Worm (Caenorhabditis elegans) whole organism, late embryonic: Measurements from ENCODE around the gene lir-2.
A peak's percentile ranks its signal among the peaks of the same experiment; 100 is the strongest.

Experiments used
- C08G9.2 ChIP-seq: sonication (generic microtip); optimal IDR thresholded peaks from 2 replicates; lab custom pipeline; 2016; ENCODE audit warnings: mild to moderate bottlenecking, missing genetic modification characterization, moderate library complexity, missing compliant biosample characterization
- T23F11.4 ChIP-seq: fragments of 200-800 bp; sonication (Bioruptor generic); optimal IDR thresholded peaks from 2 replicates; lab custom pipeline; 2018; ENCODE audit warnings: mild to moderate bottlenecking, missing genetic modification characterization, missing compliant biosample characterization
- Y22D7AL.16 ChIP-seq: sonication (generic microtip); optimal IDR thresholded peaks from 2 replicates; lab custom pipeline; 2016; ENCODE audit warnings: missing genetic modification characterization, missing compliant biosample characterization
- ama-1 ChIP-seq: fragments of 150-350 bp; optimal IDR thresholded peaks from 2 replicates; lab custom pipeline; 2014
- ceh-14 ChIP-seq: sonication (generic microtip); optimal IDR thresholded peaks from 2 replicates; lab custom pipeline; 2016; ENCODE audit warnings: missing genotype, missing genetic modification characterization, missing compliant biosample characterization
- ceh-18 ChIP-seq: sonication (generic microtip); optimal IDR thresholded peaks from 2 replicates; lab custom pipeline; 2016; ENCODE audit warnings: missing genetic modification characterization, missing compliant biosample characterization
- ceh-19 ChIP-seq: fragments of 200-800 bp; sonication (Bioruptor generic); optimal IDR thresholded peaks from 2 replicates; lab custom pipeline; 2018; ENCODE audit warnings: mild to moderate bottlenecking, missing genetic modification characterization, missing compliant biosample characterization
- ceh-2 ChIP-seq: sonication (generic microtip); optimal IDR thresholded peaks from 2 replicates; lab custom pipeline; 2016; ENCODE audit warnings: missing genotype, missing genetic modification characterization, missing compliant biosample characterization
- ceh-22 ChIP-seq: sonication (generic microtip); optimal IDR thresholded peaks from 2 replicates; lab custom pipeline; 2017; ENCODE audit warnings: missing biosample characterization, missing genetic modification characterization
- ceh-24 ChIP-seq: sonication (generic microtip); optimal IDR thresholded peaks from 2 replicates; lab custom pipeline; 2016; ENCODE audit warnings: mild to moderate bottlenecking, missing genetic modification characterization, missing compliant biosample characterization
- ceh-30 ChIP-seq: fragments of 150-350 bp; optimal IDR thresholded peaks from 2 replicates; lab custom pipeline; 2014; ENCODE audit warnings: missing biosample characterization, missing genetic modification characterization
- ceh-31 ChIP-seq: sonication (generic microtip); optimal IDR thresholded peaks from 2 replicates; lab custom pipeline; 2016; ENCODE audit warnings: missing genetic modification characterization, missing compliant biosample characterization
- ceh-34 ChIP-seq: sonication (generic microtip); optimal IDR thresholded peaks from 2 replicates; lab custom pipeline; 2016; ENCODE audit warnings: mild to moderate bottlenecking, missing genetic modification characterization, missing compliant biosample characterization
- ceh-45 ChIP-seq: fragments of 200-800 bp; sonication (Bioruptor generic); IDR thresholded peaks from 2 replicates; pipeline ENCODE4 v1.3.6; 2022; ENCODE audit warnings: missing genetic modification reagents, missing genetic modification characterization, missing compliant biosample characterization
- ceh-48 ChIP-seq: sonication (generic microtip); optimal IDR thresholded peaks from 2 replicates; lab custom pipeline; 2016; ENCODE audit warnings: missing genetic modification characterization, inconsistent platforms, missing compliant biosample characterization
- ceh-6 ChIP-seq: fragments of 200-800 bp; sonication (Bioruptor generic); optimal IDR thresholded peaks from 2 replicates; lab custom pipeline; 2018; ENCODE audit warnings: mild to moderate bottlenecking, missing genetic modification characterization, missing compliant biosample characterization
- ceh-9 ChIP-seq: sonication (generic microtip); optimal IDR thresholded peaks from 2 replicates; lab custom pipeline; 2016; ENCODE audit warnings: mild to moderate bottlenecking, missing genetic modification characterization, inconsistent platforms, missing compliant biosample characterization
- che-1 ChIP-seq: sonication (generic microtip); optimal IDR thresholded peaks from 2 replicates; lab custom pipeline; 2016; ENCODE audit warnings: mild to moderate bottlenecking, missing genetic modification characterization, missing compliant biosample characterization
- dmd-4 ChIP-seq: sonication (generic microtip); optimal IDR thresholded peaks from 2 replicates; lab custom pipeline; 2016; ENCODE audit warnings: borderline replicate concordance, missing genetic modification characterization, missing compliant biosample characterization
- dve-1 ChIP-seq: sonication (generic microtip); optimal IDR thresholded peaks from 2 replicates; lab custom pipeline; 2017; ENCODE audit warnings: antibody characterized with exemption, mild to moderate bottlenecking, missing genetic modification characterization, missing compliant biosample characterization
- elt-2 ChIP-seq: sonication (generic microtip); optimal IDR thresholded peaks from 2 replicates; lab custom pipeline; 2016; ENCODE audit warnings: missing genetic modification reagents, missing genetic modification characterization, missing compliant biosample characterization
- ets-4 ChIP-seq: sonication (generic microtip); optimal IDR thresholded peaks from 2 replicates; lab custom pipeline; 2016; ENCODE audit warnings: missing genetic modification characterization, missing compliant biosample characterization
- eyg-1 ChIP-seq: sonication (generic microtip); optimal IDR thresholded peaks from 2 replicates; lab custom pipeline; 2016; ENCODE audit warnings: missing genotype, missing genetic modification characterization, missing compliant biosample characterization
- fkh-10 ChIP-seq: fragments of 150-350 bp; optimal IDR thresholded peaks from 2 replicates; lab custom pipeline; 2014; ENCODE audit warnings: missing biosample characterization, missing genetic modification reagents, missing genetic modification characterization
- fkh-6 ChIP-seq: sonication (generic microtip); optimal IDR thresholded peaks from 2 replicates; lab custom pipeline; 2016; ENCODE audit warnings: missing genetic modification characterization, missing compliant biosample characterization
- gmeb-2 ChIP-seq: sonication (generic microtip); optimal IDR thresholded peaks from 2 replicates; lab custom pipeline; 2016; ENCODE audit warnings: missing genetic modification characterization, inconsistent platforms, missing compliant biosample characterization
- hlh-15 ChIP-seq: sonication (generic microtip); optimal IDR thresholded peaks from 2 replicates; lab custom pipeline; 2016; ENCODE audit warnings: missing genetic modification characterization, missing compliant biosample characterization
- hlh-30 ChIP-seq: sonication (generic microtip); optimal IDR thresholded peaks from 2 replicates; lab custom pipeline; 2017; ENCODE audit warnings: antibody characterized with exemption, missing genetic modification characterization, missing compliant biosample characterization; ENCODE audit not compliant: insufficient read depth
- hlh-6 ChIP-seq: sonication (generic microtip); optimal IDR thresholded peaks from 2 replicates; lab custom pipeline; 2016; ENCODE audit warnings: missing genotype, missing genetic modification characterization, missing compliant biosample characterization
- hlh-8 ChIP-seq: sonication (generic microtip); optimal IDR thresholded peaks from 2 replicates; lab custom pipeline; 2016; ENCODE audit warnings: missing genotype, missing genetic modification characterization, missing compliant biosample characterization
- lin-11 ChIP-seq: fragments of 200-800 bp; sonication (Bioruptor generic); optimal IDR thresholded peaks from 2 replicates; lab custom pipeline; 2018; ENCODE audit warnings: mild to moderate bottlenecking, missing genetic modification characterization, missing compliant biosample characterization
- mec-3 ChIP-seq: sonication (generic microtip); optimal IDR thresholded peaks from 2 replicates; lab custom pipeline; 2016; ENCODE audit warnings: borderline replicate concordance, missing genetic modification characterization, missing compliant biosample characterization
- nfya-1 ChIP-seq: sonication (generic microtip); optimal IDR thresholded peaks from 2 replicates; lab custom pipeline; 2017; ENCODE audit warnings: missing genetic modification characterization, mild to moderate bottlenecking, missing compliant biosample characterization, antibody characterized with exemption, moderate library complexity
- nhr-11 ChIP-seq: fragments of 150-350 bp; optimal IDR thresholded peaks from 2 replicates; lab custom pipeline; 2014; ENCODE audit warnings: missing biosample characterization, missing genetic modification characterization
- odd-2 ChIP-seq: sonication (generic microtip); optimal IDR thresholded peaks from 2 replicates; lab custom pipeline; 2017; ENCODE audit warnings: antibody characterized with exemption, mild to moderate bottlenecking, missing genetic modification characterization, missing compliant biosample characterization
- pat-9 ChIP-seq: fragments of 200-800 bp; sonication (Bioruptor generic); optimal IDR thresholded peaks from 2 replicates; lab custom pipeline; 2018; ENCODE audit warnings: mild to moderate bottlenecking, missing genetic modification characterization, moderate library complexity, missing compliant biosample characterization
- pax-1 ChIP-seq: fragments of 150-350 bp; optimal IDR thresholded peaks from 2 replicates; lab custom pipeline; 2014; ENCODE audit warnings: missing biosample characterization, missing genetic modification characterization
- pha-2 ChIP-seq: sonication (generic microtip); optimal IDR thresholded peaks from 2 replicates; lab custom pipeline; 2017; ENCODE audit warnings: mild to moderate bottlenecking, missing genetic modification characterization, missing compliant biosample characterization
- pha-4 ChIP-seq: fragments of 150-350 bp; optimal IDR thresholded peaks from 2 replicates; lab custom pipeline; 2018; ENCODE audit warnings: missing biosample characterization, missing genetic modification reagents, missing genetic modification characterization
- pros-1 ChIP-seq: fragments of 150-350 bp; optimal IDR thresholded peaks from 2 replicates; lab custom pipeline; 2014; ENCODE audit warnings: missing biosample characterization, missing genetic modification reagents, missing genetic modification characterization
- rnt-1 ChIP-seq: sonication (generic microtip); optimal IDR thresholded peaks from 2 replicates; lab custom pipeline; 2016; ENCODE audit warnings: missing genetic modification characterization, missing compliant biosample characterization
- sdc-2 ChIP-seq: sonication (generic microtip); optimal IDR thresholded peaks from 2 replicates; lab custom pipeline; 2016; ENCODE audit warnings: missing genotype, missing genetic modification characterization, missing compliant biosample characterization
- tbx-7 ChIP-seq: sonication (generic microtip); optimal IDR thresholded peaks from 2 replicates; lab custom pipeline; 2016; ENCODE audit warnings: missing genotype, missing genetic modification characterization, missing compliant biosample characterization
- ttx-3 ChIP-seq: sonication (generic microtip); optimal IDR thresholded peaks from 2 replicates; lab custom pipeline; 2016; ENCODE audit warnings: missing genetic modification reagents, missing genetic modification characterization, missing compliant biosample characterization
- unc-42 ChIP-seq: sonication (generic microtip); optimal IDR thresholded peaks from 2 replicates; lab custom pipeline; 2016; ENCODE audit warnings: missing genotype, missing genetic modification characterization, missing compliant biosample characterization
- zip-5 ChIP-seq: sonication (generic microtip); optimal IDR thresholded peaks from 2 replicates; lab custom pipeline; 2016; ENCODE audit warnings: missing genetic modification characterization, missing compliant biosample characterization
- ztf-16 ChIP-seq: sonication (generic microtip); optimal IDR thresholded peaks from 2 replicates; lab custom pipeline; 2017; ENCODE audit warnings: missing genetic modification characterization, missing compliant biosample characterization

Gene lir-2

DNA sequence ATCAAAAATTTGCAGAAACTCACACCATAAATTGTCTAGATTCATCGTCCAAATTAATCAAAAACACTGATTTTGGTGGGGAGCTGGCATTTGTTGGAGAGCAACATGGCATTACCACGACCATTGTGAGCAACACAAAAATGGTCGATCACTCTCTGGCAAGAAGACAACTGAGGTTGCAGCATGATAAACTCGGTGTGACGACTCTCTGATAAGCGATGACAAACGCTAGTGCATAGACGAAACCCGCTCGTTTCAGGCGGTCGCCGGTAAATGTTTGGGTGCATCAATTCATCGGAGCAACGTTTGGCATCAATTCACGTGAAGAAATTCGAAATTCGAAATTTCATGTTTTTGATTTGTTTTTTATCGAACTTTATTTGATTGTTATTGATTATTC lies 28.0 kb upstream of the lir-2 start:
- TF ChIP-seq gmeb-2 (tag; lab: Kevin White, UChicago) (no peak), elt-2 (tag; lab: Kevin White, UChicago) (peak; percentile 28)
- TF ChIP-seq, all 69 proteins: peak for 1

DNA sequence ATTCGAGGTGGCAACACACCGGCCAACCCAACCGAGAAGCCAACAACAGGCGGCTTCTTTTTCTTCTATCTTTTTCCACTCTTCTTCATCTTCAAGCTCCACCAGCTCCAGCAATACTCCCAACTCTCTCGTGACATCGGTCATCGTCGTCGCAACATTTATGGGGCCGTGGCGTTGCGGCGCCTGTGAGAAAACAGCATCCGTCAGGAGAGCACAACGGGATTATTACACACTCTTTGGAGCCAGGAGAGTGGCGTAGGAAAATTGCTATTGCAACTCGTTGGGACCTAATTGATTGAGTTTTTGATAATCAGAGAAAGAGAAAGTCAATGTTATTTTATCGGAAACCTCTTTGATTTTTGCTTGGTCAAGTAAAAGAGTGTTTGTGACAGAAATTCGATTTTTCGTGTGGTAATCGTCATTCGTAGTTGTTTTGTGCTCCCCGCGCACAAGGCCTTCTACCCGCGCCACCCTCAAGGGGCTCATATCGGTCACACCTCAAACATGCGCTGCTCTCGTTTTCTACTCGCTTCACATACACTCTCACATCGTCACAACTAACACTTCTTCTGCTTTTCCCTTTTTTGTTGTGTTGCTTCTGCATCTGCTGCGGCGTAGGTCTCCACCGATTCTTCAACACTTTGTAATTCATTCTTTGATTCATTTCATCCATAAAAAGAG lies 26.8 kb upstream of the lir-2 start:
- TF ChIP-seq unc-42 (tag; lab: Kevin White, UChicago), result peak; percentile 9
- TF ChIP-seq ama-1 (lab: Kevin White, UChicago), result no peak
- peak; percentile 1 for TF ChIP-seq pat-9 (tag; lab: Kevin White, UChicago)
- TF ChIP-seq ceh-30, result no peak
- peak; percentile 72 for TF ChIP-seq ceh-18 (tag; lab: Kevin White, UChicago)

DNA sequence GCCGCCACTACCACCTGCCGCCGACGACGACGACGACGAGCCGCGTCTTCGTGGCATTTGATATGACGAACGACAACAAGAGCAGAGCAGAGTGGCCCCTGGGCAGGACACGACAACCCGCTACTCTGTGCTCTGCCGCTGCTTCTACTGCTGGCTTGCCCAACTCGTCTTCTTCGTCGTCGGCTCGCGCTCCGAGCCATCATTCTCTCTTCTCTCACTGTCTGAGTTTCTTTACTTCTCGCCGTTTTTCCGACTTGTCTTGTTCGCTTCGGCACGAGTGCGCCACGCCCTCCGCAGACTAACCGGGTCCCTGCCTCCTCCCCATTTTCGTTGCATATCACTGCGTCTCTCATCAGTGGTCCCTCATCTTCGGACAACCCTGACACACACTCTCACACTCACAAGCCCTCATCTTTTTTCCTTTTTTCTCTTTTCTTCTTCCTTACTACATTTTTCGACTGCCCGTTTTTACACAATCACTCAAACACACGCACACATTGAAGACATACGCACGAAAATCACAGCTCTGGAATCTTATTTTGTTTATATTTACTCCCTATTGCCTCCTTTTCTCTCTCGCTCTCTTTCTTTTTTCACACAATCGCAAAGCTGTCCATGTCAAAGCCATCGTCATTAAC lies 24.9 kb upstream of the lir-2 start:
- no peak for TF ChIP-seq fkh-10
- TF ChIP-seq ceh-9, result no peak
- no peak for TF ChIP-seq nhr-11
- TF ChIP-seq odd-2 (tag; lab: Kevin White, UChicago), result no peak
- no peak for TF ChIP-seq ceh-2
- peak; percentile 79 for TF ChIP-seq unc-42 (tag; lab: Kevin White, UChicago)
- no peak for TF ChIP-seq Y22D7AL.16 (tag; lab: Kevin White, UChicago)
- no peak for TF ChIP-seq ceh-24
- no peak for TF ChIP-seq ets-4 (tag; lab: Kevin White, UChicago)
- no peak for TF ChIP-seq fkh-6
- TF ChIP-seq hlh-8, result peak; percentile 39
- TF ChIP-seq ceh-45, result no peak
- TF ChIP-seq che-1, result no peak
- no peak for TF ChIP-seq gmeb-2 (tag; lab: Kevin White, UChicago)
- TF ChIP-seq tbx-7 (tag; lab: Kevin White, UChicago), result no peak
- TF ChIP-seq hlh-15 (tag; lab: Kevin White, UChicago), result no peak
- no peak for TF ChIP-seq T23F11.4
- no peak for TF ChIP-seq ceh-6
- TF ChIP-seq dmd-4, result no peak
- no peak for TF ChIP-seq eyg-1 (tag; lab: Kevin White, UChicago)
- peak; percentile 10 for TF ChIP-seq ceh-19
- TF ChIP-seq mec-3 (tag; lab: Kevin White, UChicago), result no peak
- no peak for TF ChIP-seq ttx-3 (tag; lab: Kevin White, UChicago)
- TF ChIP-seq ceh-31 (tag; lab: Kevin White, UChicago), result peak; percentile 68
- TF ChIP-seq ceh-34 (tag; lab: Kevin White, UChicago), result peak; percentile 74
- no peak for TF ChIP-seq zip-5 (tag; lab: Kevin White, UChicago)
- TF ChIP-seq pha-2 (tag; lab: Kevin White, UChicago), result no peak
- peak; percentile 67 for TF ChIP-seq rnt-1 (tag; lab: Kevin White, UChicago)
- TF ChIP-seq nfya-1 (tag; lab: Kevin White, UChicago), result peak; percentile 67
- no peak for TF ChIP-seq pax-1
- TF ChIP-seq lin-11 (tag; lab: Kevin White, UChicago), result no peak
- peak; percentile 23 for TF ChIP-seq sdc-2 (tag; lab: Kevin White, UChicago)
- no peak for TF ChIP-seq ceh-30
- TF ChIP-seq ceh-22 (tag; lab: Kevin White, UChicago), result no peak
- no peak for TF ChIP-seq ceh-48 (tag; lab: Kevin White, UChicago)
- TF ChIP-seq ztf-16, result no peak
- TF ChIP-seq hlh-30 (tag; lab: Kevin White, UChicago), result peak; percentile 10
- no peak for TF ChIP-seq pha-4 (tag; lab: Kevin White, UChicago)
- peak; percentile 38 for TF ChIP-seq pros-1 (tag; lab: Kevin White, UChicago)
- no peak for TF ChIP-seq hlh-6
- no peak for TF ChIP-seq dve-1 (tag; lab: Kevin White, UChicago)
- TF ChIP-seq C08G9.2 (tag; lab: Kevin White, UChicago), result no peak
- TF ChIP-seq ceh-14 (tag; lab: Kevin White, UChicago), result no peak
